Worm (Caenorhabditis elegans) whole organism, midembryonic: ENCODE data around the gene C34B4.2.

Experiments used
- flt-1 ChIP-seq: fragments of 200-800 bp; sonication (Bioruptor generic); IDR thresholded peaks from 2 replicates; pipeline ENCODE4 v1.3.6; 2022; ENCODE audit warnings: missing genetic modification characterization, missing compliant biosample characterization
- med-1 ChIP-seq: sonication (generic microtip); optimal IDR thresholded peaks from 2 replicates; lab custom pipeline; 2017; ENCODE audit warnings: missing genetic modification characterization, mild to moderate bottlenecking, missing compliant biosample characterization, antibody characterized with exemption, missing genetic modification reagents; ENCODE audit not compliant: insufficient read depth
- tab-1 ChIP-seq: fragments of 200-800 bp; sonication (Bioruptor generic); IDR thresholded peaks from 2 replicates; pipeline ENCODE4 v1.3.6; 2022; ENCODE audit warnings: missing genetic modification characterization, missing compliant biosample characterization

DNA sequence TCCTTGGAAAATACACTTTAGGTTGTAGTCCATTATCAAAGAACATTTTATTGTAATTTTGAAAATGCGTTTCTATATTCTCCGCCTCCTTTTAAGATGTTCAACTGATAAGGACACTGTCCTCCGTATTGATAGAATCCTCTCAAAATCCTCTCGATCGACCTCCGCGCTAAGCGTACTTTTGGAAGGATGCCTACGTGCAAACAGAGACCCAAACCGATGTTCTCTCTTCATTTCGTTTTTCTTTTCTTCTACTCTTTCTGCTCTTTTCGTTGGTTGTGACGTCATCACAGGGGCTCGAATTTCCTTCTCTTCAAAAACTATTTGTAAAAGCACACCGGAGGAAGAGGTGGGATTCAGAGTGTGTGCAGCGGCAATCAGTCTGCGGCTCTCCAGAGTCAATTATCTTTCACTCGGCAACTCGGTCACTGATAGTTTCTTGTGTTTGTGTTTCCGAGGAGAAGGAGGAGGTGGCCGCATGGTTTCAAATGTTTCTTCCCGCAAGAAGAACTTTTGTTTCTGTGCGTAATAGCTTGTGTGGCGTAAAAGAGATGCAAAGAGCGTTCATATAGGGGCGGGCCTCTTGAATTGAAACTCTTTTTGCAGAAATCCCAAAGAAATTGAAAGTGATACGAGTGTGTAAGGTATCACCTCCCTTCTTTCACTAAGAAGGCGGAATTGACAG lies at the start of gene C34B4.2:
- TF ChIP-seq tab-1 (GFP tag; lab: Robert Waterston, UW) (no peak), flt-1 (GFP tag; lab: Robert Waterston, UW) (no peak), med-1 (GFP tag; lab: Kevin White, UChicago) (no peak)
